Fruit fly (Drosophila melanogaster): Measurements from ENCODE around the gene CG17036.

DNA sequence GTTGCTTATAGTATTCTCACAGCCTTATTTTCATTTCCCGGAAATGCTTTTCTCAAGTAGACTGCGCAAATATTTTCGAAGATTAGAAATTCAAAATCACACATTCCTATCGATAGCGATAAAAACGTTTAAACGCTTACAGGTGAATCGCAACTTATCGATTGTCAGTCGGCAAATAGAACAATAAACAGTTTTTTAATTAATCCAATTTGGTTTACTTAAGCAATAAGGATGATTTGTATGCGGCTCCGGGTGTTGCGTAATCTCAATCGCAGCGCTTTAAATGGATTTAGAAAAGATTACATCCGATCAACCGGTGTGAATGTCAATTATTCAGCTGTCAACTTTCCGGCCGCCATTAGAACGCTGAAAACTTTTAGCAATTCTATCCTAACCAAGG, 7.0 kb upstream of the CG17036 start, which contains the start of the genes CG6180 and CG15484:
- no peak for TF ChIP-seq psq (optimal IDR thresholded peaks at IDR 0.05)
- no peak for TF ChIP-seq usp (GFP tag; optimal IDR thresholded peaks at IDR 0.05)
- TF ChIP-seq CG8478 (optimal IDR thresholded peaks at IDR 0.05), result no peak
- no peak for TF ChIP-seq Dll (optimal IDR thresholded peaks at IDR 0.05)
- no peak for TF ChIP-seq EcR (GFP tag; optimal IDR thresholded peaks at IDR 0.05)
- no peak for TF ChIP-seq pan (optimal IDR thresholded peaks at IDR 0.05)
